Worm (Caenorhabditis elegans) whole organism, early embryonic: ENCODE results near the gene F25E5.5.

Source experiments
- ama-1 ChIP-seq: fragments of 150-350 bp; optimal IDR thresholded peaks from 2 replicates; lab custom pipeline; 2014
- hnd-1 ChIP-seq: sonication (generic microtip); optimal IDR thresholded peaks from 2 replicates; lab custom pipeline; 2016; ENCODE audit warnings: missing genetic modification characterization, missing compliant biosample characterization

DNA sequence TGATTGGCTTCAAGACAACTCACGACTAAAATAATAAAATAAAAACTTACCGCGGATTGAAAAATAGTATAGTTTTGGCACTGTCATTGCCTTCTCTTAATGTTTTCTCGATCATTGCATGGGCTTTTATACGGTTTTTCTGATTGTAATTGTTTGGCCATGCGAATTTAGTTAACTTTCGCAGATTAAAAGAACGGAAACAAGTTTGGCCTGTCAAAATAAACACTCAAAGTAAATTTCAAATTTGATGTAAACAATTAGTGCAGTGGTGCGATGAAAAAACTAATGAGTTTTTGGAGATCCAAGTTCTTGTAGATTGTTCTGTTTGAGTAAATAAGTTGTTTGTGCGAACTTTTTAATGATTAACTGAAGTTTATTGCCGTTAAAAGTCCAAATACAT, 47.9 kb upstream of the F25E5.5 start, which contains the start of gene gst-41:
- no peak for TF ChIP-seq ama-1
- TF ChIP-seq hnd-1 (tag; lab: Kevin White, UChicago) = no peak
